Fruit fly (Drosophila melanogaster) whole organism, prepupa: ENCODE data around the gene Sodh2.

Experiments used
- Blimp-1 ChIP-seq: fragments of 200-800 bp; sonication (Bioruptor generic); optimal IDR thresholded peaks from 3 replicates; lab custom pipeline; 2017; ENCODE audit warnings: missing biosample characterization, missing genetic modification characterization, mild to moderate bottlenecking, moderate library complexity, missing genetic modification reagents
- CG10631 ChIP-seq: fragments of 200-800 bp; sonication (Bioruptor generic); optimal IDR thresholded peaks from 2 replicates; lab custom pipeline; 2016; ENCODE audit warnings: missing biosample characterization, missing genetic modification characterization
- CG10669 ChIP-seq: fragments of 200-800 bp; sonication (Bioruptor generic); optimal IDR thresholded peaks from 3 replicates; lab custom pipeline; 2018; ENCODE audit warnings: missing biosample characterization, mild to moderate bottlenecking, missing genetic modification characterization, moderate library complexity
- CG11762 ChIP-seq: fragments of 200-800 bp; sonication (Bioruptor generic); optimal IDR thresholded peaks from 3 replicates; lab custom pipeline; 2016; ENCODE audit warnings: missing biosample characterization, missing genetic modification characterization; ENCODE audit not compliant: insufficient read depth
- CG11902 ChIP-seq: fragments of 200-800 bp; sonication (Bioruptor generic); optimal IDR thresholded peaks from 3 replicates; lab custom pipeline; 2016; ENCODE audit warnings: missing biosample characterization, missing genetic modification characterization
- CG15336 ChIP-seq: fragments of 200-800 bp; sonication (Bioruptor generic); IDR thresholded peaks from 2 replicates; pipeline ENCODE4 v1.3.6; 2022; ENCODE audit warnings: missing biosample characterization, missing genetic modification characterization
- CG1621 ChIP-seq: fragments of 200-800 bp; sonication (Bioruptor generic); optimal IDR thresholded peaks from 3 replicates; lab custom pipeline; 2018; ENCODE audit warnings: missing biosample characterization, mild to moderate bottlenecking, missing genetic modification characterization
- CG16779 ChIP-seq: fragments of 200-800 bp; sonication (Bioruptor generic); optimal IDR thresholded peaks from 3 replicates; lab custom pipeline; 2017; ENCODE audit warnings: missing biosample characterization, mild to moderate bottlenecking, missing genetic modification characterization
- CG3032 ChIP-seq: fragments of 200-800 bp; optimal IDR thresholded peaks from 2 replicates; lab custom pipeline; 2019; ENCODE audit warnings: missing biosample characterization, mild to moderate bottlenecking, missing genetic modification characterization, moderate library complexity
- CG31627 ChIP-seq: fragments of 200-800 bp; sonication (Bioruptor generic); optimal IDR thresholded peaks from 3 replicates; lab custom pipeline; 2016; ENCODE audit warnings: missing biosample characterization, missing genetic modification characterization
- CG34406 ChIP-seq: fragments of 200-800 bp; sonication (Bioruptor generic); optimal IDR thresholded peaks from 3 replicates; lab custom pipeline; 2016; ENCODE audit warnings: missing biosample characterization, missing genetic modification characterization
- CG3919 ChIP-seq: fragments of 200-800 bp; sonication (Bioruptor generic); optimal IDR thresholded peaks from 3 replicates; lab custom pipeline; 2016; ENCODE audit warnings: missing biosample characterization, missing genetic modification characterization
- CG6163 ChIP-seq: fragments of 200-800 bp; sonication (Bioruptor generic); IDR thresholded peaks from 3 replicates; pipeline ENCODE4 v1.3.6; 2022; ENCODE audit warnings: missing biosample characterization, missing genetic modification characterization
- CG6276 ChIP-seq: fragments of 200-800 bp; sonication (Bioruptor generic); optimal IDR thresholded peaks from 2 replicates; lab custom pipeline; 2017; ENCODE audit warnings: missing biosample characterization, mild to moderate bottlenecking, missing genetic modification characterization
- CG6792 ChIP-seq: fragments of 200-800 bp; sonication (Bioruptor generic); optimal IDR thresholded peaks from 3 replicates; lab custom pipeline; 2016; ENCODE audit warnings: missing biosample characterization, missing genetic modification characterization
- CG6808 ChIP-seq: fragments of 200-800 bp; sonication (Bioruptor generic); optimal IDR thresholded peaks from 3 replicates; lab custom pipeline; 2017; ENCODE audit warnings: missing biosample characterization, missing genetic modification characterization, mild to moderate bottlenecking, moderate library complexity, missing genetic modification reagents
- CG6854 ChIP-seq: fragments of 200-800 bp; sonication (Bioruptor generic); optimal IDR thresholded peaks from 2 replicates; lab custom pipeline; 2017; ENCODE audit warnings: missing biosample characterization, mild to moderate bottlenecking, missing genetic modification characterization
- CG7368 ChIP-seq: fragments of 200-800 bp; sonication (Bioruptor generic); optimal IDR thresholded peaks from 3 replicates; lab custom pipeline; 2016; ENCODE audit warnings: missing biosample characterization, missing genetic modification characterization
- CG8119 ChIP-seq: fragments of 200-800 bp; sonication (Bioruptor generic); IDR thresholded peaks from 3 replicates; pipeline ENCODE4 v1.3.6; 2022; ENCODE audit warnings: missing biosample characterization, missing genetic modification characterization
- CG8632 ChIP-seq: fragments of 200-800 bp; sonication (Bioruptor generic); optimal IDR thresholded peaks from 3 replicates; lab custom pipeline; 2016; ENCODE audit warnings: missing biosample characterization, missing genetic modification characterization
- CG9139 ChIP-seq: fragments of 200-800 bp; sonication (Bioruptor generic); optimal IDR thresholded peaks from 3 replicates; lab custom pipeline; 2017; ENCODE audit warnings: missing biosample characterization, mild to moderate bottlenecking, missing genetic modification characterization
- Eip75B ChIP-seq: fragments of 200-800 bp; sonication (Bioruptor generic); optimal IDR thresholded peaks from 3 replicates; lab custom pipeline; 2016; ENCODE audit warnings: missing biosample characterization, missing genetic modification characterization
- Eip78C ChIP-seq: fragments of 200-800 bp; sonication (Bioruptor generic); peaks from one replicate; lab custom pipeline; 2016; ENCODE audit warnings: missing biosample characterization, missing genetic modification characterization
- Eip93F ChIP-seq: fragments of 200-800 bp; sonication (Bioruptor generic); optimal IDR thresholded peaks from 2 replicates; lab custom pipeline; 2016; ENCODE audit warnings: missing biosample characterization, mild to moderate bottlenecking, missing genetic modification characterization
- Ets21C ChIP-seq: fragments of 200-800 bp; sonication (Bioruptor generic); optimal IDR thresholded peaks from 3 replicates; lab custom pipeline; 2016; ENCODE audit warnings: missing biosample characterization, missing genetic modification characterization
- Ets96B ChIP-seq: fragments of 200-800 bp; optimal IDR thresholded peaks from 2 replicates; lab custom pipeline; 2019; ENCODE audit warnings: missing biosample characterization, mild to moderate bottlenecking, missing genetic modification characterization, moderate library complexity
- Gug ChIP-seq: fragments of 200-800 bp; sonication (Bioruptor generic); IDR thresholded peaks from 2 replicates; pipeline ENCODE4 v1.3.6; 2022; ENCODE audit warnings: missing biosample characterization, missing genetic modification characterization
- Hr39 ChIP-seq: fragments of 200-800 bp; sonication (Bioruptor generic); optimal IDR thresholded peaks from 2 replicates; lab custom pipeline; 2016; ENCODE audit warnings: missing biosample characterization, missing genetic modification characterization
- Hr4 ChIP-seq: fragments of 200-800 bp; sonication (Bioruptor generic); optimal IDR thresholded peaks from 3 replicates; lab custom pipeline; 2016; ENCODE audit warnings: missing biosample characterization, missing genetic modification characterization
- Met ChIP-seq: fragments of 200-800 bp; sonication (Bioruptor generic); optimal IDR thresholded peaks from 3 replicates; lab custom pipeline; 2016; ENCODE audit warnings: missing biosample characterization, missing genetic modification characterization
- Smox ChIP-seq: fragments of 200-800 bp; sonication (Bioruptor generic); optimal IDR thresholded peaks from 3 replicates; lab custom pipeline; 2016; ENCODE audit warnings: missing biosample characterization, missing genetic modification characterization
- Sox14 ChIP-seq: fragments of 200-800 bp; sonication (Bioruptor generic); optimal IDR thresholded peaks from 3 replicates; lab custom pipeline; 2016; ENCODE audit warnings: missing biosample characterization, missing genetic modification characterization
- Sox15 ChIP-seq: fragments of 200-800 bp; sonication (Bioruptor generic); optimal IDR thresholded peaks from 3 replicates; lab custom pipeline; 2016; ENCODE audit warnings: missing biosample characterization, missing genetic modification characterization
- achi ChIP-seq: fragments of 200-800 bp; sonication (Bioruptor generic); optimal IDR thresholded peaks from 3 replicates; lab custom pipeline; 2016; ENCODE audit warnings: missing biosample characterization, missing genetic modification characterization
- cyc ChIP-seq: fragments of 200-800 bp; sonication (Bioruptor generic); optimal IDR thresholded peaks from 3 replicates; lab custom pipeline; 2016; ENCODE audit warnings: missing biosample characterization, missing genetic modification characterization
- dsx ChIP-seq: fragments of 200-800 bp; optimal IDR thresholded peaks from 3 replicates; lab custom pipeline; 2019; ENCODE audit warnings: missing biosample characterization, mild to moderate bottlenecking, missing genetic modification characterization, moderate library complexity; ENCODE audit not compliant: poor library complexity, severe bottlenecking
- eg ChIP-seq: fragments of 200-800 bp; sonication (Bioruptor generic); IDR thresholded peaks from 3 replicates; pipeline ENCODE4 v1.3.6; 2022; ENCODE audit warnings: missing biosample characterization, missing genetic modification characterization
- esn ChIP-seq: fragments of 200-800 bp; sonication (Bioruptor generic); optimal IDR thresholded peaks from 2 replicates; lab custom pipeline; 2016; ENCODE audit warnings: missing biosample characterization, mild to moderate bottlenecking, missing genetic modification characterization, moderate library complexity
- fd59A ChIP-seq: fragments of 200-800 bp; sonication (Bioruptor generic); optimal IDR thresholded peaks from 2 replicates; lab custom pipeline; 2017; ENCODE audit warnings: missing biosample characterization, mild to moderate bottlenecking, missing genetic modification characterization, missing genetic modification reagents
- fd85E ChIP-seq: fragments of 200-800 bp; sonication (Bioruptor generic); optimal IDR thresholded peaks from 3 replicates; lab custom pipeline; 2016; ENCODE audit warnings: missing biosample characterization, missing genetic modification characterization
- lz ChIP-seq: fragments of 200-800 bp; sonication (Bioruptor generic); optimal IDR thresholded peaks from 3 replicates; lab custom pipeline; 2016; ENCODE audit warnings: missing biosample characterization, missing genetic modification characterization
- net ChIP-seq: fragments of 200-800 bp; sonication (Bioruptor generic); optimal IDR thresholded peaks from 3 replicates; lab custom pipeline; 2016; ENCODE audit warnings: missing biosample characterization, missing genetic modification characterization
- pdm3 ChIP-seq: fragments of 200-800 bp; sonication (Bioruptor generic); optimal IDR thresholded peaks from 3 replicates; lab custom pipeline; 2016; ENCODE audit warnings: missing biosample characterization, missing genetic modification characterization
- salr ChIP-seq, 2 experiments: fragments of 200-800 bp; sonication (Bioruptor generic); optimal IDR thresholded peaks; 3 replicates each; lab custom pipeline; 2016 to 2018; ENCODE audit warnings: missing biosample characterization in 2 of 2, missing genetic modification characterization in 2 of 2, mild to moderate bottlenecking in 1 of 2
- spab ChIP-seq: fragments of 200-800 bp; sonication (Bioruptor generic); optimal IDR thresholded peaks from 2 replicates; lab custom pipeline; 2017; ENCODE audit warnings: missing biosample characterization, mild to moderate bottlenecking, missing genetic modification characterization, missing genetic modification reagents
- ss ChIP-seq, 2 experiments: fragments of 200-800 bp; sonication (Bioruptor generic); optimal IDR thresholded peaks; 2 replicates in 1 of 2; 3 replicates in 1 of 2; lab custom pipeline; 2017 to 2018; ENCODE audit warnings: mild to moderate bottlenecking in 2 of 2, missing biosample characterization in 2 of 2, missing genetic modification characterization in 2 of 2, moderate library complexity in 1 of 2
- svp ChIP-seq: fragments of 200-800 bp; sonication (Bioruptor generic); peaks from one replicate; lab custom pipeline; 2016; ENCODE audit warnings: missing biosample characterization, missing genetic modification characterization
- topi ChIP-seq: fragments of 200-800 bp; sonication (Bioruptor generic); optimal IDR thresholded peaks from 3 replicates; lab custom pipeline; 2016; ENCODE audit warnings: missing biosample characterization, missing genetic modification characterization
- vri ChIP-seq: fragments of 200-800 bp; sonication (Bioruptor generic); optimal IDR thresholded peaks from 3 replicates; lab custom pipeline; 2016; ENCODE audit warnings: missing biosample characterization, mild to moderate bottlenecking, missing genetic modification characterization

Sodh2 gene

dm6 chr3R:10870561-10870960 lies 5.6 kb upstream of the Sodh2 start:
- TF ChIP-seq Ets21C (GFP tag; lab: Kevin White, UChicago) (no peak), vri (GFP tag; lab: Kevin White, UChicago) (peak; percentile 79), svp (GFP tag; lab: Kevin White, UChicago) (peak; percentile 93), dsx (GFP tag; lab: Kevin White, UChicago) (peak; percentile 40)

DNA sequence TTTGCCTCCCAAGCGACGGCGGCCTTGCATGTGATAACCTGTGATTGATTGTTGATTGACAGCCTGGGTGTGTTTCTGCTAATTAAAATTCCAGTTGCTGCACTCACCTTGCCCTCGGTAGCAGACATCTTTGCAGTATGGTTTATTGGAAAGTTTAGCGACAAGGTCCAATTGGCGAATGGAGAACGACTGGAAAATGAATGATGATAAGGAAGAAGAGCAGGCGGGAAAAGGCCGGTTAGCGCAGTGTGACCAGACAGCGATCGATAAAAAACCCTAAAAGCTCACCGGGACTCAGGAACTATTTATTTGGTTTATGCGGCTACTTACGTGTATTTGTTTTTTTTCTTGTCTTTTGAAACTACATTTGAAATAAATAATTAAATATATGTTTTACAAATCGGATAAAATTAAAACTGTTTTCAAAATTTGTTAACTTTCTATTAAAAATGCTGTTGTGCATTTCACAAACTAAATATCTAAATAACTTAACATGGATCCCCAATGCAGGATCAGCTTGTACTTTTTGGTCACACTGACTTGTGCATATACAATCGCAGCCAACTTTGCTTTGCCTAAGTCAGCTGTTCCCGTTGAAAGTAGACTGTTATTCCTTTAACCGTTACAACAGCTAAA lies 3.9 kb upstream of the Sodh2 start, which contains the start of gene Fdh:
TSS of gene Fdh (minus strand) at position 234 of the 636 bp plus-strand sequence.
- no peak for TF ChIP-seq Sox15
- peak; percentile 50; the same call in 1 of the 3 replicates for TF ChIP-seq CG6163 (GFP tag; lab: Robert Waterston, UW)
- TF ChIP-seq fd59A = peak; percentile 26
- peak; percentile 40 to 49 for TF ChIP-seq ss (GFP tag; optimal IDR thresholded peaks at IDR 0.05; lab: Kevin White, UChicago)
- TF ChIP-seq Hr4 (GFP tag; lab: Kevin White, UChicago) = peak; percentile 54
- TF ChIP-seq CG6854 (GFP tag; lab: Kevin White, UChicago) = peak; percentile 58
- TF ChIP-seq Gug (GFP tag; lab: Robert Waterston, UW) = no peak
- peak; percentile 36 for TF ChIP-seq Ets96B (tag; lab: Kevin White, UChicago)
- no peak for TF ChIP-seq CG6276 (GFP tag; lab: Kevin White, UChicago)
- TF ChIP-seq CG8632 (GFP tag; lab: Kevin White, UChicago) = peak; percentile 22
- peak; percentile 44 for TF ChIP-seq Eip93F (GFP tag; lab: Kevin White, UChicago)
- TF ChIP-seq salr (GFP tag; optimal IDR thresholded peaks at IDR 0.05; lab: Kevin White, UChicago) = no peak
- TF ChIP-seq CG9139 = no peak
- peak; percentile 48 for TF ChIP-seq CG3919
- TF ChIP-seq spab = no peak
- TF ChIP-seq CG3032 (tag; lab: Kevin White, UChicago) = peak; percentile 54
- TF ChIP-seq lz (GFP tag; lab: Kevin White, UChicago) = peak; percentile 66
- TF ChIP-seq Sox14 = peak; percentile 31
- no peak for TF ChIP-seq Smox (GFP tag; lab: Kevin White, UChicago)
- peak; percentile 79 for TF ChIP-seq svp (GFP tag; lab: Kevin White, UChicago)
- peak; percentile 18 for TF ChIP-seq CG7368
- peak; percentile 51 for TF ChIP-seq achi (GFP tag; lab: Kevin White, UChicago)
- TF ChIP-seq CG10631 (GFP tag; lab: Kevin White, UChicago) = no peak
- TF ChIP-seq Met (GFP tag; lab: Kevin White, UChicago) = no peak
- TF ChIP-seq Hr39 (GFP tag; lab: Kevin White, UChicago) = peak; percentile 40
- TF ChIP-seq Blimp-1 (GFP tag; lab: Kevin White, UChicago) = no peak
- TF ChIP-seq Eip78C (GFP tag; lab: Kevin White, UChicago) = peak; percentile 89
- no peak for TF ChIP-seq net (GFP tag; lab: Kevin White, UChicago)
- peak; percentile 45 for TF ChIP-seq CG10669
- TF ChIP-seq CG6808 = peak; percentile 53
- no peak for TF ChIP-seq pdm3 (GFP tag; lab: Kevin White, UChicago)
- TF ChIP-seq CG34406 (GFP tag; lab: Kevin White, UChicago) = peak; percentile 54
- peak; percentile 68 for TF ChIP-seq CG15336 (GFP tag; lab: Robert Waterston, UW)
- TF ChIP-seq CG31627 = peak; percentile 50
- TF ChIP-seq fd85E (GFP tag; lab: Kevin White, UChicago) = no peak
- peak; percentile 40; the same call in 1 of the 3 replicates for TF ChIP-seq eg (GFP tag; lab: Robert Waterston, UW)
- TF ChIP-seq esn (GFP tag; lab: Kevin White, UChicago) = peak; percentile 70
- no peak for TF ChIP-seq CG11762 (GFP tag; lab: Kevin White, UChicago)
- peak; percentile 46 for TF ChIP-seq CG6792
- TF ChIP-seq cyc (GFP tag; lab: Kevin White, UChicago) = no peak
- TF ChIP-seq CG8119 = peak; percentile 43; the same call in 2 of the 3 replicates
- TF ChIP-seq CG1621 = peak; percentile 18
- no peak for TF ChIP-seq CG11902 (GFP tag; lab: Kevin White, UChicago)
- peak; percentile 31 for TF ChIP-seq CG16779 (tag; lab: Kevin White, UChicago)
- peak; percentile 60 for TF ChIP-seq Eip75B (GFP tag; lab: Kevin White, UChicago)
- TF ChIP-seq topi (GFP tag; lab: Kevin White, UChicago) = peak; percentile 59
